Worm (Caenorhabditis elegans): ENCODE data around the gene ceh-16.

Gene ceh-16

ce11 chrIII:8596692-8597091, 25.8 kb upstream of the ceh-16 start:
- no peak for TF ChIP-seq him-1 (tag; optimal IDR thresholded peaks at IDR 0.05)

ce11 chrIII:8597770-8598169, 24.8 kb upstream of the ceh-16 start, which contains the start of gene ztf-30:
Gene ztf-30, minus strand, starts transcription at chrIII:8597870.
- TF ChIP-seq W03F9.2 (tag; optimal IDR thresholded peaks at IDR 0.05): no peak
- TF ChIP-seq dao-5 (tag; optimal IDR thresholded peaks at IDR 0.05): no peak
- TF ChIP-seq him-1 (tag; optimal IDR thresholded peaks at IDR 0.05): no peak

ce11 chrIII:8598961-8599360, 23.6 kb upstream of the ceh-16 start:
- TF ChIP-seq W03F9.2 (tag; optimal IDR thresholded peaks at IDR 0.05): no peak
- no peak for TF ChIP-seq him-1 (tag; optimal IDR thresholded peaks at IDR 0.05)
- no peak for TF ChIP-seq dao-5 (tag; optimal IDR thresholded peaks at IDR 0.05)

- TF ChIP-seq W03F9.2 (tag; optimal IDR thresholded peaks at IDR 0.05): no peak
- no peak for TF ChIP-seq him-1 (tag; optimal IDR thresholded peaks at IDR 0.05)
- TF ChIP-seq dao-5 (tag; optimal IDR thresholded peaks at IDR 0.05): no peak
These were observed 20.4 kb upstream of the ceh-16 start for ce11 chrIII:8602148-8602547.

ce11 chrIII:8605532-8605931, 17.0 kb upstream of the ceh-16 start, which contains the start of gene C06E1.1:
Gene C06E1.1, plus strand, starts transcription at chrIII:8605832.
- TF ChIP-seq him-1 (tag; optimal IDR thresholded peaks at IDR 0.05): no peak
- TF ChIP-seq dao-5 (tag; optimal IDR thresholded peaks at IDR 0.05): no peak
- TF ChIP-seq W03F9.2 (tag; optimal IDR thresholded peaks at IDR 0.05): no peak

ce11 chrIII:8609683-8610082, 12.9 kb upstream of the ceh-16 start, which contains the start of gene C06E1.9:
Gene C06E1.9, minus strand, starts transcription at chrIII:8609783.
- TF ChIP-seq him-1 (tag; optimal IDR thresholded peaks at IDR 0.05) (no peak), dao-5 (tag; optimal IDR thresholded peaks at IDR 0.05) (no peak), W03F9.2 (tag; optimal IDR thresholded peaks at IDR 0.05) (no peak)

- TF ChIP-seq W03F9.2 (tag; optimal IDR thresholded peaks at IDR 0.05) (no peak), him-1 (tag; optimal IDR thresholded peaks at IDR 0.05) (no peak), dao-5 (tag; optimal IDR thresholded peaks at IDR 0.05) (no peak)
These were observed 11.3 kb upstream of the ceh-16 start for ce11 chrIII:8611282-8611681.

ce11 chrIII:8613573-8613972, 9.0 kb upstream of the ceh-16 start:
- TF ChIP-seq him-1 (tag; optimal IDR thresholded peaks at IDR 0.05): no peak
- TF ChIP-seq dao-5 (tag; optimal IDR thresholded peaks at IDR 0.05): no peak
- no peak for TF ChIP-seq W03F9.2 (tag; optimal IDR thresholded peaks at IDR 0.05)

ce11 chrIII:8614490-8614889, 8.0 kb upstream of the ceh-16 start, which contains the start of gene rha-2:
Gene rha-2, minus strand, starts transcription at chrIII:8614569.
- no peak for TF ChIP-seq dao-5 (tag; optimal IDR thresholded peaks at IDR 0.05)
- no peak for TF ChIP-seq him-1 (tag; optimal IDR thresholded peaks at IDR 0.05)
- TF ChIP-seq W03F9.2 (tag; optimal IDR thresholded peaks at IDR 0.05): no peak

- TF ChIP-seq him-1 (tag; optimal IDR thresholded peaks at IDR 0.05): no peak
- TF ChIP-seq dao-5 (tag; optimal IDR thresholded peaks at IDR 0.05): no peak
- TF ChIP-seq W03F9.2 (tag; optimal IDR thresholded peaks at IDR 0.05): no peak
These were observed 5.9 kb upstream of the ceh-16 start, which contains the start of gene C06E1.11 for ce11 chrIII:8616587-8616986. Gene C06E1.11, minus strand, starts transcription at chrIII:8616687.

- TF ChIP-seq W03F9.2 (tag; optimal IDR thresholded peaks at IDR 0.05) (peak; percentile 37), him-1 (tag; optimal IDR thresholded peaks at IDR 0.05) (no peak)
These were observed 4.0 kb upstream of the ceh-16 start, which contains the start of gene C13G5.2 for ce11 chrIII:8618412-8618960. Gene C13G5.2, minus strand, starts transcription at chrIII:8618462.

ce11 chrIII:8620259-8620658, 2.3 kb upstream of the ceh-16 start:
- no peak for TF ChIP-seq him-1 (tag; optimal IDR thresholded peaks at IDR 0.05)
- TF ChIP-seq W03F9.2 (tag; optimal IDR thresholded peaks at IDR 0.05): no peak
- no peak for TF ChIP-seq dao-5 (tag; optimal IDR thresholded peaks at IDR 0.05)

ce11 chrIII:8621002-8621401, 1.5 kb upstream of the ceh-16 start:
- TF ChIP-seq dao-5 (tag; optimal IDR thresholded peaks at IDR 0.05) (no peak), him-1 (tag; optimal IDR thresholded peaks at IDR 0.05) (no peak), W03F9.2 (tag; optimal IDR thresholded peaks at IDR 0.05) (no peak)

ce11 chrIII:8621982-8622381, 553 bp upstream of the ceh-16 start:
- TF ChIP-seq him-1 (tag; optimal IDR thresholded peaks at IDR 0.05) (no peak), dao-5 (tag; optimal IDR thresholded peaks at IDR 0.05) (no peak), W03F9.2 (tag; optimal IDR thresholded peaks at IDR 0.05) (no peak)

ce11 chrIII:8625125-8625524, 2.6 kb downstream of the ceh-16 start:
- TF ChIP-seq him-1 (tag; optimal IDR thresholded peaks at IDR 0.05) (no peak), W03F9.2 (tag; optimal IDR thresholded peaks at IDR 0.05) (no peak)
